Worm (Caenorhabditis elegans): ENCODE measurements around the gene nspa-8.
A peak's percentile ranks its signal among the peaks of the same experiment; 100 is the strongest.

nspa-8 gene

ce11 chrV:14788462-14788861, 38.4 kb downstream of the nspa-8 start:
- no peak for TF ChIP-seq elt-3 (tag; optimal IDR thresholded peaks at IDR 0.05)
- TF ChIP-seq skn-1 (tag; optimal IDR thresholded peaks at IDR 0.05): no peak
- TF ChIP-seq nhr-11 (tag; optimal IDR thresholded peaks at IDR 0.05): no peak
- TF ChIP-seq elt-2 (tag; optimal IDR thresholded peaks at IDR 0.05): no peak
- TF ChIP-seq hmg-11 (tag; optimal IDR thresholded peaks at IDR 0.05): no peak
- no peak for TF ChIP-seq pha-4 (tag; optimal IDR thresholded peaks at IDR 0.05)
- no peak for TF ChIP-seq nhr-67 (tag; optimal IDR thresholded peaks at IDR 0.05)
- no peak for TF ChIP-seq elt-1 (tag; optimal IDR thresholded peaks at IDR 0.05)
- TF ChIP-seq egl-27 (tag; optimal IDR thresholded peaks at IDR 0.05): no peak

ce11 chrV:14784787-14785186, 42.1 kb downstream of the nspa-8 start:
- no peak for TF ChIP-seq daf-12 (tag; optimal IDR thresholded peaks at IDR 0.05)
- TF ChIP-seq nfya-1 (tag; optimal IDR thresholded peaks at IDR 0.05; ENCODE audit: insufficient read depth): peak; percentile 91

- TF ChIP-seq lin-39 (tag; optimal IDR thresholded peaks at IDR 0.05) (no peak), ZK546.5 (tag; optimal IDR thresholded peaks at IDR 0.05) (no peak), eor-1 (tag; optimal IDR thresholded peaks at IDR 0.05) (no peak), egl-5 (tag; optimal IDR thresholded peaks at IDR 0.05) (no peak), elt-1 (tag; optimal IDR thresholded peaks at IDR 0.05) (no peak), ztf-11 (tag; optimal IDR thresholded peaks at IDR 0.05) (no peak), nhr-25 (tag; optimal IDR thresholded peaks at IDR 0.05) (no peak), daf-12 (tag; optimal IDR thresholded peaks at IDR 0.05) (no peak), snpc-4 (tag; optimal IDR thresholded peaks at IDR 0.05) (no peak), nhr-11 (tag; optimal IDR thresholded peaks at IDR 0.05) (no peak), aly-2 (tag; optimal IDR thresholded peaks at IDR 0.05) (no peak), zag-1 (tag; optimal IDR thresholded peaks at IDR 0.05) (no peak), hmg-11 (tag; optimal IDR thresholded peaks at IDR 0.05) (no peak), fkh-2 (tag; optimal IDR thresholded peaks at IDR 0.05) (no peak), unc-39 (tag; optimal IDR thresholded peaks at IDR 0.05) (no peak), fkh-10 (GFP tag; optimal IDR thresholded peaks at IDR 0.05) (no peak), pqm-1 (tag; optimal IDR thresholded peaks at IDR 0.05) (no peak)
Measured at ce11 chrV:14784160-14784774, 42.6 kb downstream of the nspa-8 start, which contains the start of gene Y50E8A.12. TSS of gene Y50E8A.12 (minus strand) at chrV:14784210.

- TF ChIP-seq jun-1 (tag; optimal IDR thresholded peaks at IDR 0.05) (no peak), skn-1 (tag; optimal IDR thresholded peaks at IDR 0.05) (no peak), ceh-9 (tag; optimal IDR thresholded peaks at IDR 0.05) (no peak), ceh-82 (tag; optimal IDR thresholded peaks at IDR 0.05) (no peak), lsy-12 (tag; optimal IDR thresholded peaks at IDR 0.05) (no peak), nhr-12 (tag; optimal IDR thresholded peaks at IDR 0.05) (no peak), ZK546.5 (tag; optimal IDR thresholded peaks at IDR 0.05) (no peak), sea-2 (GFP tag; optimal IDR thresholded peaks at IDR 0.05) (no peak), daf-12 (tag; optimal IDR thresholded peaks at IDR 0.05) (no peak), nhr-76 (tag; optimal IDR thresholded peaks at IDR 0.05) (no peak), nfya-1 (tag; optimal IDR thresholded peaks at IDR 0.05; ENCODE audit: insufficient read depth) (no peak), ztf-11 (tag; optimal IDR thresholded peaks at IDR 0.05) (no peak), ama-1 (optimal IDR thresholded peaks at IDR 0.05) (no peak), unc-39 (tag; optimal IDR thresholded peaks at IDR 0.05) (no peak), ztf-4 (tag; optimal IDR thresholded peaks at IDR 0.05) (no peak), nhr-43 (tag; optimal IDR thresholded peaks at IDR 0.05; ENCODE audit: poor library complexity, severe bottlenecking) (no peak), pha-4 (tag; optimal IDR thresholded peaks at IDR 0.05) (no peak), nhr-25 (tag; optimal IDR thresholded peaks at IDR 0.05) (no peak)
Measured at ce11 chrV:14781130-14781529, 45.7 kb downstream of the nspa-8 start, which contains the start of gene Y50E8A.11. TSS of gene Y50E8A.11 (plus strand) at chrV:14781430.

- TF ChIP-seq nhr-11 (tag; optimal IDR thresholded peaks at IDR 0.05) (no peak), unc-62 (GFP tag; optimal IDR thresholded peaks at IDR 0.05) (no peak), nfya-1 (tag; optimal IDR thresholded peaks at IDR 0.05; ENCODE audit: insufficient read depth) (no peak), ceh-9 (tag; optimal IDR thresholded peaks at IDR 0.05) (no peak), ztf-4 (tag; optimal IDR thresholded peaks at IDR 0.05) (no peak)
Measured at ce11 chrV:14779644-14780043, 47.2 kb downstream of the nspa-8 start, which contains the start of the genes scrm-7 and Y50E8A.10. TSS of gene scrm-7 (minus strand) at chrV:14779744. TSS of gene Y50E8A.10 (plus strand) at chrV:14779996.
